Worm (Caenorhabditis elegans) whole organism, L2 larva: ENCODE data around the gene wrm-1.

ENCODE experiments used
- C34F6.9 ChIP-seq: fragments of 150-350 bp; optimal IDR thresholded peaks from 2 replicates; lab custom pipeline; 2014; ENCODE audit warnings: missing biosample characterization, missing genetic modification characterization
- aly-2 ChIP-seq: fragments of 150-350 bp; optimal IDR thresholded peaks from 2 replicates; lab custom pipeline; 2014; ENCODE audit warnings: missing biosample characterization, missing genetic modification characterization
- ceh-16 ChIP-seq: fragments of 150-350 bp; optimal IDR thresholded peaks from 2 replicates; lab custom pipeline; 2014; ENCODE audit warnings: missing biosample characterization, missing genetic modification characterization
- elt-3 ChIP-seq: sonication (generic microtip); optimal IDR thresholded peaks from 2 replicates; lab custom pipeline; 2017; ENCODE audit warnings: missing biosample characterization, missing genetic modification characterization
- lin-13 ChIP-seq: fragments of 150-350 bp; optimal IDR thresholded peaks from 2 replicates; lab custom pipeline; 2014; ENCODE audit warnings: missing biosample characterization, missing genetic modification reagents, missing genetic modification characterization
- nhr-237 ChIP-seq: fragments of 150-350 bp; optimal IDR thresholded peaks from 2 replicates; lab custom pipeline; 2014; ENCODE audit warnings: missing biosample characterization, missing genetic modification characterization
- peb-1 ChIP-seq: fragments of 150-350 bp; optimal IDR thresholded peaks from 2 replicates; lab custom pipeline; 2014; ENCODE audit warnings: missing biosample characterization, missing genetic modification characterization
- unc-55 ChIP-seq: fragments of 150-350 bp; sonication (generic microtip); optimal IDR thresholded peaks from 3 replicates; lab custom pipeline; 2014; ENCODE audit warnings: missing biosample characterization, missing genetic modification reagents, missing genetic modification characterization
- unc-62 ChIP-seq: fragments of 150-350 bp; optimal IDR thresholded peaks from 2 replicates; lab custom pipeline; 2014; ENCODE audit warnings: missing biosample characterization, missing genetic modification reagents, missing genetic modification characterization
- ztf-11 ChIP-seq: sonication (generic microtip); optimal IDR thresholded peaks from 2 replicates; lab custom pipeline; 2017; ENCODE audit warnings: missing biosample characterization, missing genetic modification characterization

DNA sequence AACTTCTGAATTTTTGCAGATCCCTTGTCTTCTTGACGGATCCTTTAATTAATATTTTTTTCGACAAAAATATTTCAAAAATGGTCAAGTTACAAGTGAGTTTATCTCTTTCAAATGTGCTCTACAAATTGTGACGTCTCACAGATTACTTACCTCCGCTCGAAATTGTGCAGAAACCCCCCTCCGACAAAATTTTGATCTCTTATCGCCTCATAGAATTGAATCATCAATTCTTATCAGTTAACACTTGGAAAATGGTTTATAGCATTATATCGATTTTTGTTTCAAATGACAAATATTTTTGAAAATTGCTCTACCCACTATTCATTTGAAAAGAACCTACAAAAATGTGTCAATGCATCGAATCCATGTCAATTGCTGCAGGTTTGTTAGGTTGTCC lies 12.3 kb downstream of the wrm-1 start, which contains the start of gene B0244.10:
- TF ChIP-seq nhr-237 (tag; lab: Kevin White, UChicago) (no peak), C34F6.9 (tag; lab: Kevin White, UChicago) (no peak), unc-62 (GFP tag; lab: Kevin White, UChicago) (no peak), ceh-16 (tag; lab: Kevin White, UChicago) (no peak), aly-2 (tag; lab: Kevin White, UChicago) (no peak), peb-1 (tag; lab: Kevin White, UChicago) (no peak), elt-3 (tag; lab: Kevin White, UChicago) (no peak), lin-13 (GFP tag; lab: Kevin White, UChicago) (no peak), ztf-11 (no peak), unc-55 (no peak)
